Fruit fly (Drosophila melanogaster) whole organism, embryonic: ENCODE data around the gene CG44362.

Experiments
- Asciz ChIP-seq: fragments of 200-800 bp; sonication (Bioruptor generic); optimal IDR thresholded peaks from 2 replicates; lab custom pipeline; 2017; ENCODE audit warnings: missing biosample characterization, mild to moderate bottlenecking, missing genetic modification characterization, missing genetic modification reagents
- Atf3 ChIP-seq: fragments of 200-800 bp; sonication (Bioruptor generic); optimal IDR thresholded peaks from 3 replicates; lab custom pipeline; 2016; ENCODE audit warnings: missing biosample characterization, missing genetic modification characterization
- Atf6 ChIP-seq: fragments of 200-800 bp; sonication (Bioruptor generic); IDR thresholded peaks from 2 replicates; pipeline ENCODE4 v1.3.6; 2022; ENCODE audit warnings: missing biosample characterization, missing genetic modification characterization
- B-H2 ChIP-seq: fragments of 200-800 bp; sonication (Bioruptor generic); optimal IDR thresholded peaks from 2 replicates; lab custom pipeline; 2018; ENCODE audit warnings: missing biosample characterization, mild to moderate bottlenecking, missing genetic modification characterization
- CG1024 ChIP-seq: fragments of 200-800 bp; sonication (Bioruptor generic); IDR thresholded peaks from 2 replicates; pipeline ENCODE4 v1.3.6; 2022; ENCODE audit warnings: missing biosample characterization, missing genetic modification characterization
- CG10267 ChIP-seq: fragments of 200-800 bp; sonication (Bioruptor generic); optimal IDR thresholded peaks from 2 replicates; lab custom pipeline; 2018; ENCODE audit warnings: missing biosample characterization, mild to moderate bottlenecking, missing genetic modification characterization, moderate library complexity
- CG10543 ChIP-seq: fragments of 200-800 bp; sonication (Bioruptor generic); optimal IDR thresholded peaks from 3 replicates; lab custom pipeline; 2017; ENCODE audit warnings: missing biosample characterization, mild to moderate bottlenecking, missing genetic modification characterization, moderate library complexity
- CG10565 ChIP-seq: fragments of 200-800 bp; sonication (Bioruptor generic); optimal IDR thresholded peaks from 3 replicates; lab custom pipeline; 2016; ENCODE audit warnings: missing biosample characterization, mild to moderate bottlenecking, missing genetic modification characterization
- CG12942 ChIP-seq: fragments of 200-800 bp; sonication (Bioruptor generic); optimal IDR thresholded peaks from 3 replicates; lab custom pipeline; 2016; ENCODE audit warnings: missing biosample characterization, missing genetic modification characterization
- CG14014 ChIP-seq: fragments of 200-800 bp; sonication (Bioruptor generic); IDR thresholded peaks from 2 replicates; pipeline ENCODE4 v1.3.6; 2022; ENCODE audit warnings: missing biosample characterization, missing genetic modification characterization
- CG17186 ChIP-seq: fragments of 200-800 bp; sonication (Bioruptor generic); optimal IDR thresholded peaks from 3 replicates; lab custom pipeline; 2017; ENCODE audit warnings: missing biosample characterization, missing genetic modification reagents, missing genetic modification characterization
- CG17361 ChIP-seq: fragments of 200-800 bp; sonication (Bioruptor generic); IDR thresholded peaks from 3 replicates; pipeline ENCODE4 v1.3.6; 2022; ENCODE audit warnings: missing biosample characterization, missing genetic modification characterization
- CG17612 ChIP-seq: fragments of 200-800 bp; sonication (Bioruptor generic); IDR thresholded peaks from 2 replicates; pipeline ENCODE4 v1.3.6; 2022; ENCODE audit warnings: missing biosample characterization, missing genetic modification characterization
- CG17802 ChIP-seq: fragments of 200-800 bp; sonication (Bioruptor generic); optimal IDR thresholded peaks from 2 replicates; lab custom pipeline; 2018; ENCODE audit warnings: missing biosample characterization, mild to moderate bottlenecking, missing genetic modification characterization, moderate library complexity
- CG18599 ChIP-seq: fragments of 200-800 bp; sonication (Bioruptor generic); optimal IDR thresholded peaks from 3 replicates; lab custom pipeline; 2017; ENCODE audit warnings: missing biosample characterization, missing genetic modification characterization, mild to moderate bottlenecking, moderate library complexity, missing genetic modification reagents
- CG31365 ChIP-seq: fragments of 200-800 bp; sonication (Bioruptor generic); optimal IDR thresholded peaks from 2 replicates; lab custom pipeline; 2018; ENCODE audit warnings: missing biosample characterization, mild to moderate bottlenecking, missing genetic modification characterization
- CG32532 ChIP-seq: fragments of 200-800 bp; sonication (Bioruptor generic); IDR thresholded peaks from 2 replicates; pipeline ENCODE4 v1.3.6; 2022; ENCODE audit warnings: missing biosample characterization, missing genetic modification characterization
- CG33557 ChIP-seq: fragments of 200-800 bp; sonication (Bioruptor generic); optimal IDR thresholded peaks from 2 replicates; lab custom pipeline; 2019; ENCODE audit warnings: missing biosample characterization, mild to moderate bottlenecking, missing genetic modification characterization, moderate library complexity
- CG34224 ChIP-seq: fragments of 200-800 bp; sonication (Bioruptor generic); IDR thresholded peaks from 3 replicates; pipeline ENCODE4 v1.3.6; 2022; ENCODE audit warnings: missing biosample characterization, missing genetic modification characterization; ENCODE audit not compliant: partially characterized antibody
- CG42726 ChIP-seq: fragments of 200-800 bp; sonication (Bioruptor generic); IDR thresholded peaks from 2 replicates; pipeline ENCODE4 v1.3.6; 2022; ENCODE audit warnings: missing biosample characterization, missing genetic modification characterization; ENCODE audit not compliant: partially characterized antibody
- CG4424 ChIP-seq: fragments of 200-800 bp; sonication (Bioruptor generic); optimal IDR thresholded peaks from 3 replicates; lab custom pipeline; 2016; ENCODE audit warnings: missing biosample characterization, missing genetic modification characterization
- CG4617 ChIP-seq: fragments of 200-800 bp; sonication (Bioruptor generic); optimal IDR thresholded peaks from 3 replicates; lab custom pipeline; 2016; ENCODE audit warnings: missing biosample characterization, missing genetic modification characterization, borderline replicate concordance
- CG4854 ChIP-seq: fragments of 200-800 bp; sonication (Bioruptor generic); optimal IDR thresholded peaks from 2 replicates; lab custom pipeline; 2016; ENCODE audit warnings: missing biosample characterization, missing genetic modification characterization, inconsistent platforms
- CG8359 ChIP-seq: fragments of 200-800 bp; sonication (Bioruptor generic); optimal IDR thresholded peaks from 2 replicates; lab custom pipeline; 2017; ENCODE audit warnings: missing biosample characterization, mild to moderate bottlenecking, missing genetic modification characterization, borderline replicate concordance
- CG9932 ChIP-seq: fragments of 200-800 bp; sonication (Bioruptor generic); IDR thresholded peaks from 2 replicates; pipeline ENCODE4 v1.3.6; 2022; ENCODE audit warnings: missing biosample characterization, missing genetic modification characterization
- E2f2 ChIP-seq: fragments of 200-800 bp; sonication (Bioruptor generic); IDR thresholded peaks from 2 replicates; pipeline ENCODE4 v1.3.6; 2022; ENCODE audit warnings: missing biosample characterization, missing genetic modification characterization
- Poxn ChIP-seq: fragments of 200-800 bp; sonication (Bioruptor generic); IDR thresholded peaks from 2 replicates; pipeline ENCODE4 v1.3.6; 2022; ENCODE audit warnings: missing biosample characterization, missing genetic modification characterization
- Rfx ChIP-seq: fragments of 200-800 bp; sonication (Bioruptor generic); IDR thresholded peaks from 2 replicates; pipeline ENCODE4 v1.3.6; 2022; ENCODE audit warnings: missing biosample characterization, missing genetic modification characterization
- Ssrp ChIP-seq: fragments of 200-800 bp; sonication (Bioruptor generic); optimal IDR thresholded peaks from 2 replicates; lab custom pipeline; 2018; ENCODE audit warnings: missing biosample characterization, mild to moderate bottlenecking, missing genetic modification characterization, moderate library complexity
- Xbp1 ChIP-seq: fragments of 200-800 bp; sonication (Bioruptor generic); optimal IDR thresholded peaks from 3 replicates; lab custom pipeline; 2016; ENCODE audit warnings: missing biosample characterization, mild to moderate bottlenecking, missing genetic modification characterization
- YL-1 ChIP-seq: fragments of 200-800 bp; sonication (Bioruptor generic); optimal IDR thresholded peaks from 3 replicates; lab custom pipeline; 2017; ENCODE audit warnings: missing biosample characterization, mild to moderate bottlenecking, missing genetic modification characterization
- ase ChIP-seq: fragments of 200-800 bp; sonication (Bioruptor generic); IDR thresholded peaks from 3 replicates; pipeline ENCODE4 v1.3.6; 2022; ENCODE audit warnings: missing biosample characterization, missing genetic modification characterization
- corto ChIP-seq: fragments of 200-800 bp; sonication (Bioruptor generic); optimal IDR thresholded peaks from 2 replicates; lab custom pipeline; 2016; ENCODE audit warnings: missing biosample characterization, mild to moderate bottlenecking, missing genetic modification characterization, moderate library complexity
- crol ChIP-seq: fragments of 200-800 bp; sonication (Bioruptor generic); IDR thresholded peaks from 2 replicates; pipeline ENCODE4 v1.3.6; 2022; ENCODE audit warnings: missing biosample characterization, missing genetic modification characterization
- emc ChIP-seq: fragments of 200-800 bp; sonication (Bioruptor generic); optimal IDR thresholded peaks from 2 replicates; lab custom pipeline; 2016; ENCODE audit warnings: missing biosample characterization, missing genetic modification characterization
- eyg ChIP-seq: fragments of 200-800 bp; sonication (Bioruptor generic); optimal IDR thresholded peaks from 3 replicates; lab custom pipeline; 2016; ENCODE audit warnings: missing biosample characterization, missing genetic modification characterization
- fd96Cb ChIP-seq: fragments of 200-800 bp; sonication (Bioruptor generic); optimal IDR thresholded peaks from 2 replicates; lab custom pipeline; 2018; ENCODE audit warnings: missing biosample characterization, mild to moderate bottlenecking, missing genetic modification characterization, moderate library complexity
- gcm ChIP-seq: fragments of 200-800 bp; sonication (Bioruptor generic); optimal IDR thresholded peaks from 2 replicates; lab custom pipeline; 2019; ENCODE audit warnings: missing biosample characterization, mild to moderate bottlenecking, missing genetic modification characterization, moderate library complexity
- gfzf ChIP-seq: fragments of 200-800 bp; sonication (Bioruptor generic); optimal IDR thresholded peaks from 2 replicates; lab custom pipeline; 2016; ENCODE audit warnings: missing biosample characterization, mild to moderate bottlenecking, missing genetic modification characterization, moderate library complexity
- ham ChIP-seq: fragments of 200-800 bp; sonication (Bioruptor generic); IDR thresholded peaks from 2 replicates; pipeline ENCODE4 v1.3.6; 2022; ENCODE audit warnings: missing biosample characterization, missing genetic modification characterization
- hkb ChIP-seq, 2 experiments: fragments of 200-800 bp in 1 of 2; fragments of >200 bp in 1 of 2; sonication (Bioruptor generic) in 1 of 2; IDR thresholded peaks in 1 of 2; optimal IDR thresholded peaks in 1 of 2; 2 replicates each; pipeline versions ENCODE4 v1.3.6 to Lab custom; 2017 to 2022; ENCODE audit warnings: missing biosample characterization in 1 of 2, missing genetic modification characterization in 1 of 2
- kah ChIP-seq: fragments of 200-800 bp; sonication (Bioruptor generic); optimal IDR thresholded peaks from 2 replicates; lab custom pipeline; 2018; ENCODE audit warnings: missing biosample characterization, mild to moderate bottlenecking, missing genetic modification characterization
- lbe ChIP-seq: fragments of 200-800 bp; sonication (Bioruptor generic); optimal IDR thresholded peaks from 2 replicates; lab custom pipeline; 2016; ENCODE audit warnings: missing biosample characterization, mild to moderate bottlenecking, missing genetic modification characterization
- nerfin-2 ChIP-seq: fragments of 200-800 bp; sonication (Bioruptor generic); IDR thresholded peaks from 2 replicates; pipeline ENCODE4 v1.3.6; 2022; ENCODE audit warnings: missing biosample characterization, missing genetic modification characterization; ENCODE audit not compliant: partially characterized antibody
- nmo ChIP-seq: fragments of 200-800 bp; sonication (Bioruptor generic); optimal IDR thresholded peaks from 2 replicates; lab custom pipeline; 2018; ENCODE audit warnings: missing biosample characterization, mild to moderate bottlenecking, missing genetic modification characterization, moderate library complexity
- odd ChIP-seq: fragments of 200-800 bp; sonication (Bioruptor generic); optimal IDR thresholded peaks from 2 replicates; lab custom pipeline; 2017; ENCODE audit warnings: missing biosample characterization, mild to moderate bottlenecking, missing genetic modification characterization
- pfk ChIP-seq: fragments of 200-800 bp; sonication (Bioruptor generic); optimal IDR thresholded peaks from 2 replicates; lab custom pipeline; 2018; ENCODE audit warnings: missing biosample characterization, mild to moderate bottlenecking, missing genetic modification characterization, moderate library complexity
- sna ChIP-seq: fragments of 200-800 bp; sonication (Bioruptor generic); IDR thresholded peaks from 2 replicates; pipeline ENCODE4 v1.3.6; 2022; ENCODE audit warnings: missing biosample characterization, missing genetic modification characterization; ENCODE audit not compliant: partially characterized antibody
- tap ChIP-seq: fragments of 200-800 bp; optimal IDR thresholded peaks from 3 replicates; lab custom pipeline; 2019; ENCODE audit warnings: missing biosample characterization, mild to moderate bottlenecking, missing genetic modification characterization, moderate library complexity
- zfh1 ChIP-seq: fragments of 200-800 bp; sonication (Bioruptor generic); IDR thresholded peaks from 3 replicates; pipeline ENCODE4 v1.3.6; 2022; ENCODE audit warnings: missing biosample characterization, missing genetic modification characterization

The CG44362 gene

dm6 chr3L:11375304-11375703 lies 22.0 kb upstream of the CG44362 start (continued):
- TF ChIP-seq odd (GFP tag; lab: Kevin White, UChicago) (peak; percentile 32), nmo (GFP tag; lab: Kevin White, UChicago) (peak; percentile 86), CG32532 (GFP tag; lab: Robert Waterston, UW) (no peak), Rfx (GFP tag; lab: Robert Waterston, UW) (no peak), tap (tag; lab: Kevin White, UChicago) (peak; percentile 63), lbe (no peak), crol (GFP tag; lab: Robert Waterston, UW) (no peak), pfk (GFP tag; lab: Kevin White, UChicago) (no peak), CG18599 (GFP tag; lab: Kevin White, UChicago) (peak; percentile 20), CG31365 (tag; lab: Kevin White, UChicago) (no peak), Poxn (GFP tag; lab: Robert Waterston, UW) (no peak), CG10565 (peak; percentile 14), gcm (GFP tag; lab: Kevin White, UChicago) (peak; percentile 70), gfzf (GFP tag; lab: Kevin White, UChicago) (no peak), corto (GFP tag; lab: Kevin White, UChicago) (no peak), E2f2 (GFP tag; lab: Robert Waterston, UW) (peak; percentile 43; the same call in 1 of the 2 replicates), Atf6 (no peak), CG10267 (tag; lab: Kevin White, UChicago) (peak; percentile 74), CG12942 (GFP tag; lab: Kevin White, UChicago) (peak; percentile 42), CG14014 (GFP tag; lab: Robert Waterston, UW) (no peak), ham (GFP tag; lab: Robert Waterston, UW) (no peak), CG34224 (GFP tag; lab: Robert Waterston, UW) (no peak), nerfin-2 (no peak), fd96Cb (tag; lab: Kevin White, UChicago) (peak; percentile 81), CG17361 (GFP tag; lab: Robert Waterston, UW) (peak; percentile 84), Ssrp (tag; lab: Kevin White, UChicago) (peak; percentile 81), CG17612 (GFP tag; lab: Robert Waterston, UW) (no peak), CG8359 (GFP tag; lab: Kevin White, UChicago) (peak; percentile 67), CG1024 (GFP tag; lab: Robert Waterston, UW) (peak; percentile 28; the same call in 1 of the 2 replicates), Atf3 (GFP tag; lab: Kevin White, UChicago) (peak; percentile 23), CG4854 (peak; percentile 15), ase (no peak), Asciz (GFP tag; lab: Kevin White, UChicago) (peak; percentile 57), emc (GFP tag; lab: Kevin White, UChicago) (no peak), sna (GFP tag; lab: Robert Waterston, UW) (no peak), YL-1 (peak; percentile 31), CG9932 (GFP tag; lab: Robert Waterston, UW) (no peak), CG33557 (GFP tag; lab: Kevin White, UChicago) (peak; percentile 76), CG42726 (GFP tag; lab: Robert Waterston, UW) (no peak), CG4617 (GFP tag; lab: Kevin White, UChicago) (no peak), kah (GFP tag; lab: Kevin White, UChicago) (peak; percentile 58), zfh1 (GFP tag; lab: Robert Waterston, UW) (peak; percentile 83), B-H2 (no peak), CG17802 (tag; lab: Kevin White, UChicago) (peak; percentile 18), CG4424 (GFP tag; lab: Kevin White, UChicago) (peak; percentile 63), hkb (optimal IDR thresholded peaks at IDR 0.05; lab: Kevin White, UChicago) (no peak), hkb (GFP tag; IDR thresholded peaks at IDR 0.05; lab: Robert Waterston, UW) (peak; percentile 54; the same call in 1 of the 2 replicates), CG17186 (GFP tag; lab: Kevin White, UChicago) (peak; percentile 4), CG10543 (GFP tag; lab: Kevin White, UChicago) (no peak), eyg (GFP tag; lab: Kevin White, UChicago) (no peak), Xbp1 (GFP tag; lab: Kevin White, UChicago) (peak; percentile 62)
